Worm (Caenorhabditis elegans) whole organism, L4/young adult: ENCODE data around the gene fbxa-194.

ENCODE experiments used
- W03F9.2 ChIP-seq: fragments of 150-350 bp; optimal IDR thresholded peaks from 2 replicates; lab custom pipeline; 2014; ENCODE audit warnings: missing biosample characterization, missing genetic modification characterization
- dao-5 ChIP-seq: sonication (generic microtip); optimal IDR thresholded peaks from 2 replicates; lab custom pipeline; 2016; ENCODE audit warnings: missing genotype, missing genetic modification characterization, moderate library complexity, missing compliant biosample characterization

- no peak for TF ChIP-seq W03F9.2 (tag; lab: Kevin White, UChicago)
- TF ChIP-seq dao-5 (tag; lab: Kevin White, UChicago) = no peak
Observed at ce11 chrV:19754331-19754730, 24.2 kb downstream of the fbxa-194 start.
